Fruit fly (Drosophila melanogaster): ENCODE results near the gene lectin-22C.
A peak's percentile ranks its signal among the peaks of the same experiment; 100 is the strongest.

lectin-22C gene

dm6 chr2L:1987434-1988191, 49.5 kb downstream of the lectin-22C start, which contains the start of gene Got2 (continued):
- TF ChIP-seq maf-S (GFP tag; optimal IDR thresholded peaks at IDR 0.05), result no peak
- no peak for TF ChIP-seq crol (GFP tag; IDR thresholded peaks at IDR 0.05)
- no peak for TF ChIP-seq HmgZ (tag; optimal IDR thresholded peaks at IDR 0.05)
- TF ChIP-seq CG8281 (tag; optimal IDR thresholded peaks at IDR 0.05), result no peak
- TF ChIP-seq CrebB (tag; optimal IDR thresholded peaks at IDR 0.05), result no peak
- TF ChIP-seq pfk (GFP tag; optimal IDR thresholded peaks at IDR 0.05), result no peak
- TF ChIP-seq inv (GFP tag; IDR thresholded peaks at IDR 0.05; ENCODE audit: partially characterized antibody), result peak; percentile 87
- peak; percentile 26 for TF ChIP-seq Blimp-1 (GFP tag; optimal IDR thresholded peaks at IDR 0.05)
- TF ChIP-seq da (GFP tag; optimal IDR thresholded peaks at IDR 0.05), result no peak
- TF ChIP-seq sr (GFP tag; IDR thresholded peaks at IDR 0.05), result peak; percentile 89
- peak; percentile 82 for TF ChIP-seq Dll (GFP tag; IDR thresholded peaks at IDR 0.05; ENCODE audit: partially characterized antibody)
- no peak for TF ChIP-seq CG10565 (GFP tag; optimal IDR thresholded peaks at IDR 0.05)
- TF ChIP-seq CG17568 (GFP tag; optimal IDR thresholded peaks at IDR 0.05), result no peak
- TF ChIP-seq CG5180 (GFP tag; optimal IDR thresholded peaks at IDR 0.05), result peak; percentile 95
- no peak for TF ChIP-seq CG3163 (GFP tag; optimal IDR thresholded peaks at IDR 0.05)
- TF ChIP-seq hb (GFP tag; IDR thresholded peaks at IDR 0.05; ENCODE audit: partially characterized antibody), result peak; percentile 77; the same call in 2 of the 3 replicates
- no peak for TF ChIP-seq CG14441 (GFP tag; IDR thresholded peaks at IDR 0.05)
- TF ChIP-seq Dp (GFP tag; optimal IDR thresholded peaks at IDR 0.05), result peak; percentile 3
- peak; percentile 80 for TF ChIP-seq BEAF-32 (GFP tag; optimal IDR thresholded peaks at IDR 0.05)
- TF ChIP-seq fd64A (GFP tag; optimal IDR thresholded peaks at IDR 0.05), result no peak
- peak; percentile 13 for TF ChIP-seq Ssrp (tag; optimal IDR thresholded peaks at IDR 0.05)
- no peak for TF ChIP-seq HHEX (GFP tag; optimal IDR thresholded peaks at IDR 0.05)
- TF ChIP-seq rib (GFP tag; IDR thresholded peaks at IDR 0.05), result no peak; the same call in 1 of the 2 replicates
- no peak for TF ChIP-seq dimm (GFP tag; IDR thresholded peaks at IDR 0.05)
- TF ChIP-seq Aef1 (GFP tag; IDR thresholded peaks at IDR 0.05), result no peak
- no peak for TF ChIP-seq CG11456 (GFP tag; IDR thresholded peaks at IDR 0.05)
- peak; percentile 17 for TF ChIP-seq Hr3 (GFP tag; optimal IDR thresholded peaks at IDR 0.05)
- TF ChIP-seq CG1647 (GFP tag; optimal IDR thresholded peaks at IDR 0.05), result no peak
- no peak for TF ChIP-seq Dip2 (GFP tag; IDR thresholded peaks at IDR 0.05)
- peak; percentile 52 for TF ChIP-seq CG2120 (GFP tag; optimal IDR thresholded peaks at IDR 0.05)
- no peak for TF ChIP-seq bcd (GFP tag; optimal IDR thresholded peaks at IDR 0.05)
- TF ChIP-seq Adf1 (GFP tag; IDR thresholded peaks at IDR 0.05), result peak; percentile 25; the same call in 1 of the 2 replicates
- TF ChIP-seq H2.0 (GFP tag; IDR thresholded peaks at IDR 0.05), result peak; percentile 40; the same call in 1 of the 2 replicates
- peak; percentile 70; the same call in 1 of the 3 replicates for TF ChIP-seq mld (GFP tag; IDR thresholded peaks at IDR 0.05; ENCODE audit: partially characterized antibody)
- peak; percentile 37 for TF ChIP-seq CG2116 (GFP tag; optimal IDR thresholded peaks at IDR 0.05)
- TF ChIP-seq CG11247 (GFP tag; IDR thresholded peaks at IDR 0.05), result 0 out of 2 replicates have a peak, but pooled peaks have one; percentile 25
- no peak for TF ChIP-seq pum (GFP tag; optimal IDR thresholded peaks at IDR 0.05)
- TF ChIP-seq CG13287 (GFP tag; IDR thresholded peaks at IDR 0.05; ENCODE audit: partially characterized antibody), result peak; percentile 93
- TF ChIP-seq twi (tag; optimal IDR thresholded peaks at IDR 0.05), result no peak
- TF ChIP-seq gce (GFP tag; IDR thresholded peaks at IDR 0.05), result no peak
- no peak for TF ChIP-seq ro (GFP tag; IDR thresholded peaks at IDR 0.05)
- no peak for TF ChIP-seq C15 (GFP tag; IDR thresholded peaks at IDR 0.05)
- TF ChIP-seq phol (tag; optimal IDR thresholded peaks at IDR 0.05), result no peak
- no peak for TF ChIP-seq CG14050 (GFP tag; IDR thresholded peaks at IDR 0.05)
- no peak for TF ChIP-seq CG3995 (GFP tag; optimal IDR thresholded peaks at IDR 0.05)
- TF ChIP-seq CG1529 (GFP tag; optimal IDR thresholded peaks at IDR 0.05), result no peak
- no peak for TF ChIP-seq pb (GFP tag; optimal IDR thresholded peaks at IDR 0.05)
- TF ChIP-seq bbx (GFP tag; IDR thresholded peaks at IDR 0.05; ENCODE audit: partially characterized antibody), result peak; percentile 81
- TF ChIP-seq Dip3 (GFP tag; optimal IDR thresholded peaks at IDR 0.05), result no peak
